Fruit fly (Drosophila melanogaster): Measurements from ENCODE around the gene comm3.

DNA sequence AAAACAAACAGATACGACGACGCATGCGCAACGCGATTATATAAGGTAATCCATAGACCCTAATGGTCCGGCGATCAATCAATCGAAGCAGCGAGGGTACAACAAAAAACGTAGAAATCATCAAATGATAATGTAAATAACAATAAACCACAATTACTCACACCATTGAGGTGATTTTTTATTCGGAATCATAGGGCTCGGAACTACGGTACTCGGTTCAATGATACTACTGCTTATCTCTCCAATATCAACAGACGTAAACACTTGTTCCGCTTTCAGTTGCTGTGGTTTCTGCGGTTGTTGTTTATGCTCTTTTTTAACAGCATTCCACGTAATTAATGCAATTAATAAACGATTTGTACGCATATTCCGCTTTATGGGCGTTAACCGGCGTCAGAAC, 49.6 kb downstream of the comm3 start:
- TF ChIP-seq CTCF (optimal IDR thresholded peaks at IDR 0.05): no peak
- no peak for TF ChIP-seq CG8478 (optimal IDR thresholded peaks at IDR 0.05)
